Worm (Caenorhabditis elegans): ENCODE measurements around the gene smoc-1.

DNA sequence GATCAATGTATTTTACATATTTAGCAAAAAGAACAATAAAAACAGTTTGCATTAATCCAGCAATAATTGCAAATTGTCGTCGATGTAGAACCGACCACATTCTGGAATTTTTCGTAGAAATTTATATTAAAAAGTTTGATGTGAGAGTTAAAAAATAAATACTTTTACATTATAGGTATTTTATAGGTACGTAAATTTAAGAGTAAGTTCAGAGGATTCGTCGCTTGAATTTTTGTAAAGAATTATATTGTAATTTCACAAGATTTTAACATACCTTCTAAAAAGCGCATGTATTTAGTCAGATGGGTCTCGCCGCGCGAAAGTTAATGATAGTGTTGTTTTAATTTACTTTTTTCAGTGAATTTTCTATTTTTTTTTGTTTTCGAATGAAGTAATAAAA, 27.4 kb upstream of the smoc-1 start, which contains the start of gene rhr-2:
- TF ChIP-seq him-1 (tag; optimal IDR thresholded peaks at IDR 0.05), result no peak
- no peak for TF ChIP-seq W03F9.2 (tag; optimal IDR thresholded peaks at IDR 0.05)

Data from whole organism, L4/young adult.